Worm (Caenorhabditis elegans) whole organism, L4 larva: ENCODE results near the gene F42C5.9.

Experiments
- F10B5.3 ChIP-seq: sonication (generic microtip); optimal IDR thresholded peaks from 2 replicates; lab custom pipeline; 2016; ENCODE audit warnings: mild to moderate bottlenecking, missing genetic modification characterization, missing compliant biosample characterization
- F26F4.8 ChIP-seq: fragments of 200-800 bp; sonication (Bioruptor generic); conservative IDR thresholded peaks from 2 replicates; pipeline ENCODE4 v1.3.6; 2022; ENCODE audit warnings: missing genetic modification characterization, missing compliant biosample characterization
- F44E2.7 ChIP-seq: fragments of 200-800 bp; sonication (Bioruptor generic); IDR thresholded peaks from 2 replicates; pipeline ENCODE4 v2.1.2; 2022; ENCODE audit warnings: missing genetic modification characterization, missing compliant biosample characterization
- R02D3.7 ChIP-seq: fragments of 150-350 bp; sonication (generic microtip); optimal IDR thresholded peaks from 3 replicates; lab custom pipeline; 2014; ENCODE audit warnings: missing biosample characterization, missing genetic modification characterization
- ZK546.5 ChIP-seq, 2 experiments: sonication (generic microtip); optimal IDR thresholded peaks; 2 replicates each; lab custom pipeline; 2017; ENCODE audit warnings: missing biosample characterization in 2 of 2, missing genetic modification characterization in 2 of 2
- aha-1 ChIP-seq: fragments of 150-350 bp; peaks from one replicate; lab custom pipeline; 2014; ENCODE audit warnings: missing biosample characterization, missing genetic modification characterization
- aly-2 ChIP-seq: sonication (generic microtip); optimal IDR thresholded peaks from 2 replicates; lab custom pipeline; 2018; ENCODE audit warnings: missing biosample characterization, missing genetic modification characterization
- ama-1 ChIP-seq: fragments of 150-350 bp; optimal IDR thresholded peaks from 2 replicates; lab custom pipeline; 2014; ENCODE audit warnings: inconsistent platforms, mixed read lengths
- arid-1 ChIP-seq: fragments of 200-800 bp; sonication (Bioruptor generic); conservative IDR thresholded peaks from 2 replicates; pipeline ENCODE4 v1.3.6; 2022; ENCODE audit warnings: missing genetic modification reagents, missing genetic modification characterization, missing compliant biosample characterization
- ces-1 ChIP-seq: fragments of 150-350 bp; sonication (generic microtip); optimal IDR thresholded peaks from 4 replicates; lab custom pipeline; 2014; ENCODE audit warnings: missing biosample characterization, missing genetic modification reagents, missing genetic modification characterization
- ctbp-1 ChIP-seq: fragments of 200-800 bp; sonication (Bioruptor generic); IDR thresholded peaks from 2 replicates; pipeline ENCODE4 v1.3.6; 2022; ENCODE audit warnings: missing genetic modification reagents, missing genetic modification characterization, missing compliant biosample characterization
- daf-16 ChIP-seq, 3 experiments: sonication (generic microtip); optimal IDR thresholded peaks; 2 replicates each; lab custom pipeline; 2016 to 2017; ENCODE audit warnings: missing genetic modification characterization in 3 of 3, missing genetic modification reagents in 3 of 3, mild to moderate bottlenecking in 2 of 3, missing compliant biosample characterization in 2 of 3, missing biosample characterization in 1 of 3, moderate library complexity in 1 of 3
- dmd-8 ChIP-seq: fragments of 200-800 bp; sonication (Bioruptor generic); IDR thresholded peaks from 2 replicates; pipeline ENCODE4 v1.3.6; 2022; ENCODE audit warnings: missing genetic modification characterization, missing compliant biosample characterization
- dpl-1 ChIP-seq: fragments of 150-350 bp; optimal IDR thresholded peaks from 2 replicates; lab custom pipeline; 2014; ENCODE audit warnings: missing biosample characterization, missing genetic modification reagents, missing genetic modification characterization
- dve-1 ChIP-seq: sonication (generic microtip); optimal IDR thresholded peaks from 2 replicates; lab custom pipeline; 2017; ENCODE audit warnings: antibody characterized with exemption, mild to moderate bottlenecking, missing genetic modification characterization, missing compliant biosample characterization; ENCODE audit not compliant: insufficient read depth
- egl-43 ChIP-seq: fragments of 200-800 bp; sonication (Bioruptor generic); IDR thresholded peaks from 2 replicates; pipeline ENCODE4 v1.3.6; 2022; ENCODE audit warnings: missing genetic modification reagents, missing genetic modification characterization, missing compliant biosample characterization
- gei-8 ChIP-seq: fragments of 200-800 bp; sonication (Bioruptor generic); optimal IDR thresholded peaks from 2 replicates; lab custom pipeline; 2018; ENCODE audit warnings: mild to moderate bottlenecking, missing genetic modification characterization, missing compliant biosample characterization
- hif-1 ChIP-seq, 2 experiments: sonication (generic microtip); optimal IDR thresholded peaks; 2 replicates each; lab custom pipeline; 2016 to 2017; ENCODE audit warnings: missing compliant biosample characterization in 2 of 2, missing genetic modification characterization in 2 of 2, missing genetic modification reagents in 2 of 2, missing genotype in 2 of 2, mild to moderate bottlenecking in 1 of 2
- hlh-11 ChIP-seq: fragments of 200-800 bp; sonication (Bioruptor generic); optimal IDR thresholded peaks from 2 replicates; lab custom pipeline; 2018; ENCODE audit warnings: mild to moderate bottlenecking, missing genetic modification characterization, missing compliant biosample characterization
- hlh-30 ChIP-seq: sonication (generic microtip); optimal IDR thresholded peaks from 2 replicates; lab custom pipeline; 2017; ENCODE audit warnings: antibody characterized with exemption, mild to moderate bottlenecking, missing genetic modification characterization, missing compliant biosample characterization; ENCODE audit not compliant: insufficient read depth
- lin-15B ChIP-seq: fragments of 150-350 bp; sonication (generic microtip); optimal IDR thresholded peaks from 3 replicates; lab custom pipeline; 2014; ENCODE audit warnings: missing biosample characterization, missing genetic modification characterization
- mxl-3 ChIP-seq: fragments of 200-800 bp; sonication (Bioruptor generic); optimal IDR thresholded peaks from 2 replicates; lab custom pipeline; 2018; ENCODE audit warnings: mild to moderate bottlenecking, missing genetic modification characterization, missing compliant biosample characterization
- nhr-102 ChIP-seq: sonication (generic microtip); optimal IDR thresholded peaks from 2 replicates; lab custom pipeline; 2016; ENCODE audit warnings: mild to moderate bottlenecking, missing genetic modification characterization, moderate library complexity, missing compliant biosample characterization
- nhr-111 ChIP-seq: fragments of 200-800 bp; sonication (Bioruptor generic); optimal IDR thresholded peaks from 2 replicates; lab custom pipeline; 2018; ENCODE audit warnings: mild to moderate bottlenecking, missing genetic modification characterization, missing compliant biosample characterization
- nhr-28 ChIP-seq: fragments of 150-350 bp; optimal IDR thresholded peaks from 2 replicates; lab custom pipeline; 2014; ENCODE audit warnings: missing biosample characterization, missing genetic modification characterization
- nhr-48 ChIP-seq: sonication (generic microtip); optimal IDR thresholded peaks from 2 replicates; lab custom pipeline; 2016; ENCODE audit warnings: mild to moderate bottlenecking, missing genetic modification characterization, missing compliant biosample characterization
- nhr-6 ChIP-seq: fragments of 150-350 bp; optimal IDR thresholded peaks from 2 replicates; lab custom pipeline; 2014; ENCODE audit warnings: missing biosample characterization, missing genetic modification characterization
- nhr-77 ChIP-seq: fragments of 150-350 bp; optimal IDR thresholded peaks from 2 replicates; lab custom pipeline; 2014; ENCODE audit warnings: missing biosample characterization, missing genetic modification characterization
- saeg-2 ChIP-seq: fragments of 200-800 bp; sonication (Bioruptor generic); IDR thresholded peaks from 2 replicates; pipeline ENCODE4 v1.3.6; 2022; ENCODE audit warnings: missing genetic modification reagents, missing genetic modification characterization, missing compliant biosample characterization
- skn-1 ChIP-seq: fragments of 150-350 bp; optimal IDR thresholded peaks from 2 replicates; lab custom pipeline; 2014; ENCODE audit warnings: missing biosample characterization, missing genetic modification characterization
- snpc-1.2 ChIP-seq: fragments of 200-800 bp; sonication (Bioruptor generic); IDR thresholded peaks from 2 replicates; pipeline ENCODE4 v1.3.6; 2022; ENCODE audit warnings: missing genetic modification reagents, missing genetic modification characterization, missing compliant biosample characterization
- snpc-4 ChIP-seq: fragments of 150-350 bp; optimal IDR thresholded peaks from 2 replicates; lab custom pipeline; 2014; ENCODE audit warnings: missing biosample characterization, missing genetic modification characterization
- spr-1 ChIP-seq: sonication (generic microtip); optimal IDR thresholded peaks from 2 replicates; lab custom pipeline; 2016; ENCODE audit warnings: mild to moderate bottlenecking, missing genetic modification characterization, missing compliant biosample characterization
- tra-1 ChIP-seq: fragments of 200-800 bp; sonication (Bioruptor generic); IDR thresholded peaks from 2 replicates; pipeline ENCODE4 v1.3.6; 2022; ENCODE audit warnings: missing genetic modification reagents, missing genetic modification characterization, missing compliant biosample characterization
- vab-7 ChIP-seq: fragments of 200-800 bp; sonication (Bioruptor generic); IDR thresholded peaks from 2 replicates; pipeline ENCODE4 v1.3.6; 2022; ENCODE audit warnings: missing genetic modification reagents, missing genetic modification characterization, missing compliant biosample characterization
- zfp-3 ChIP-seq: fragments of 200-800 bp; sonication (Bioruptor generic); conservative IDR thresholded peaks from 2 replicates; pipeline ENCODE4 v1.3.6; 2022; ENCODE audit warnings: missing genetic modification reagents, missing genetic modification characterization, missing compliant biosample characterization
- zip-2 ChIP-seq: fragments of 150-350 bp; optimal IDR thresholded peaks from 2 replicates; lab custom pipeline; 2014; ENCODE audit warnings: missing biosample characterization, missing genetic modification characterization
- ztf-11 ChIP-seq: fragments of 150-350 bp; optimal IDR thresholded peaks from 2 replicates; lab custom pipeline; 2014; ENCODE audit warnings: missing biosample characterization, missing genetic modification characterization

The F42C5.9 gene

ce11 chrIV:7301481-7301880, 15.4 kb downstream of the F42C5.9 start:
- no peak for TF ChIP-seq egl-43 (GFP tag; lab: Robert Waterston, UW)
- no peak for TF ChIP-seq nhr-77 (tag; lab: Kevin White, UChicago)
- TF ChIP-seq snpc-1.2: no peak
- TF ChIP-seq F44E2.7 (GFP tag; lab: Robert Waterston, UW): no peak
- TF ChIP-seq hlh-30: no peak
- TF ChIP-seq dmd-8 (GFP tag; lab: Robert Waterston, UW): no peak
- no peak for TF ChIP-seq nhr-111
- no peak for TF ChIP-seq zip-2 (tag; lab: Kevin White, UChicago)
- TF ChIP-seq ces-1 (GFP tag; lab: Kevin White, UChicago): no peak
- no peak for TF ChIP-seq gei-8 (GFP tag; lab: Kevin White, UChicago)
- no peak for TF ChIP-seq ZK546.5 (tag; optimal IDR thresholded peaks at IDR 0.05; lab: Kevin White, UChicago)
- TF ChIP-seq ctbp-1 (GFP tag; lab: Robert Waterston, UW): no peak
- no peak for TF ChIP-seq vab-7 (GFP tag; lab: Robert Waterston, UW)
- no peak for TF ChIP-seq F10B5.3 (tag; lab: Kevin White, UChicago)
- no peak for TF ChIP-seq ztf-11 (tag; lab: Kevin White, UChicago)
- no peak for TF ChIP-seq F26F4.8
- TF ChIP-seq skn-1 (tag; lab: Kevin White, UChicago): no peak
- no peak for TF ChIP-seq arid-1 (GFP tag; lab: Robert Waterston, UW)

ce11 chrIV:7294121-7294520, 22.8 kb downstream of the F42C5.9 start, which contains the start of gene F42C5.5:
TSS of gene F42C5.5 (minus strand) at chrIV:7294221.
- TF ChIP-seq ama-1: no peak
- TF ChIP-seq tra-1: no peak
- no peak for TF ChIP-seq F10B5.3 (tag; lab: Kevin White, UChicago)

ce11 chrIV:7291957-7292356, 24.9 kb downstream of the F42C5.9 start, which contains the start of gene F42C5.4:
TSS of gene F42C5.4 (minus strand) at chrIV:7292127.
- peak; percentile 91 for TF ChIP-seq aha-1 (tag; lab: Kevin White, UChicago)
- TF ChIP-seq snpc-4 (tag; lab: Kevin White, UChicago): no peak
- TF ChIP-seq saeg-2: no peak
- no peak for TF ChIP-seq nhr-6
- TF ChIP-seq nhr-102 (tag; lab: Kevin White, UChicago): no peak
- TF ChIP-seq zfp-3 (GFP tag; lab: Robert Waterston, UW): no peak
- no peak for TF ChIP-seq hlh-11 (tag; lab: Kevin White, UChicago)

- no peak for TF ChIP-seq hif-1 (tag; optimal IDR thresholded peaks at IDR 0.05; lab: Kevin White, UChicago)
- TF ChIP-seq R02D3.7: no peak
- no peak for TF ChIP-seq nhr-6
- TF ChIP-seq spr-1 (tag; lab: Kevin White, UChicago): no peak
- TF ChIP-seq dve-1 (tag; lab: Kevin White, UChicago): peak; percentile 2
- TF ChIP-seq hlh-30: peak; percentile 75
- no peak for TF ChIP-seq skn-1 (tag; lab: Kevin White, UChicago)
- no peak for TF ChIP-seq daf-16 (GFP tag; optimal IDR thresholded peaks at IDR 0.05; lab: Kevin White, UChicago)
- no peak for TF ChIP-seq daf-16 (tag; optimal IDR thresholded peaks at IDR 0.05; lab: Kevin White, UChicago)
- no peak for TF ChIP-seq nhr-48 (tag; lab: Kevin White, UChicago)
- no peak for TF ChIP-seq aly-2 (tag; lab: Kevin White, UChicago)
- TF ChIP-seq dpl-1 (GFP tag; lab: Kevin White, UChicago): peak; percentile 28
- TF ChIP-seq dmd-8 (GFP tag; lab: Robert Waterston, UW): no peak
- TF ChIP-seq lin-15B (tag; lab: Kevin White, UChicago): no peak
- TF ChIP-seq mxl-3 (GFP tag; lab: Kevin White, UChicago): no peak
- TF ChIP-seq nhr-28 (tag; lab: Kevin White, UChicago): peak; percentile 12
These were observed 25.8 kb downstream of the F42C5.9 start for ce11 chrIV:7291066-7291465.
